Fruit fly (Drosophila melanogaster) whole organism, embryonic: Measurements from ENCODE around the gene ana1.

Experiments
- CG17829 ChIP-seq: fragments of 200-800 bp; optimal IDR thresholded peaks from 2 replicates; lab custom pipeline; 2019; ENCODE audit warnings: missing biosample characterization, mild to moderate bottlenecking, missing genetic modification characterization, moderate library complexity
- CG2889 ChIP-seq: fragments of 200-800 bp; sonication (Bioruptor generic); IDR thresholded peaks from 3 replicates; pipeline ENCODE4 v1.3.6; 2022; ENCODE audit warnings: missing biosample characterization, missing genetic modification characterization
- nom ChIP-seq: fragments of 200-800 bp; sonication (Bioruptor generic); optimal IDR thresholded peaks from 2 replicates; lab custom pipeline; 2017; ENCODE audit warnings: missing biosample characterization, missing genetic modification characterization, mild to moderate bottlenecking, moderate library complexity, missing genetic modification reagents

DNA sequence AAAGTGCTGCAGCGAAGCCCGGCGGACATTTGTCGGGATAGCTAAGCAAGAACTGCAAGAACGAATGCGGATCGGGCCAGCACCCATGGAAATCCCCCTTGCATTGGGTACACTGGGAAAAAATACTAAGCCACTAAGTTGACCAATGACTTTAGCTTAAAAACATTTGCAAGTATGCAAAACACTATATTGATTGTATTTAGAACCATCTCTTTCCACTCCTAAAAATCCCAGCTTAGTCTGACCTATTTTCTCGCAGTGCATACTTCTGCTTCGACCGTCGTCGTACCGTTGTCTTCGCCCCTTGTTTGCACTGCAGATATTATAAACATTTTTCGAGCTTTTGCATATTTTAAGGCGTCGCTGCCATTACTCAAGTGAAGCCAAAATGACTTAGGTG, 34.3 kb upstream of the ana1 start:
- TF ChIP-seq nom (GFP tag; lab: Kevin White, UChicago) = no peak
- no peak for TF ChIP-seq CG2889 (GFP tag; lab: Robert Waterston, UW)
- TF ChIP-seq CG17829 = no peak
